Worm (Caenorhabditis elegans) whole organism, L4/young adult: ENCODE measurements around the gene srh-122.

Source experiments
- W03F9.2 ChIP-seq: fragments of 150-350 bp; optimal IDR thresholded peaks from 2 replicates; lab custom pipeline; 2014; ENCODE audit warnings: missing biosample characterization, missing genetic modification characterization
- dao-5 ChIP-seq: sonication (generic microtip); optimal IDR thresholded peaks from 2 replicates; lab custom pipeline; 2016; ENCODE audit warnings: missing genotype, missing genetic modification characterization, moderate library complexity, missing compliant biosample characterization
- him-1 ChIP-seq: sonication (generic microtip); optimal IDR thresholded peaks from 2 replicates; lab custom pipeline; 2016; ENCODE audit warnings: missing genotype, missing genetic modification reagents, missing genetic modification characterization, missing compliant biosample characterization

Gene srh-122

ce11 chrV:15352376-15352775 is 25.4 kb downstream of the srh-122 start, which contains the start of gene srx-58:
srx-58 (plus strand) TSS chrV:15352676.
- TF ChIP-seq W03F9.2 = no peak
- no peak for TF ChIP-seq dao-5 (tag; lab: Kevin White, UChicago)
- TF ChIP-seq him-1 = no peak

ce11 chrV:15350615-15351014 is 27.2 kb downstream of the srh-122 start, which contains the start of gene clec-231:
clec-231 (minus strand) TSS chrV:15350715.
- TF ChIP-seq him-1 = no peak
- TF ChIP-seq W03F9.2 = no peak
- TF ChIP-seq dao-5 (tag; lab: Kevin White, UChicago) = no peak

- no peak for TF ChIP-seq him-1
- no peak for TF ChIP-seq W03F9.2
- no peak for TF ChIP-seq dao-5 (tag; lab: Kevin White, UChicago)
These were observed 28.8 kb downstream of the srh-122 start, which contains the start of gene clec-230 for ce11 chrV:15349044-15349443. clec-230 (minus strand) TSS chrV:15349144.

ce11 chrV:15347292-15347691 is 30.5 kb downstream of the srh-122 start, which contains the start of gene C29F3.3:
C29F3.3 (minus strand) TSS chrV:15347392.
- no peak for TF ChIP-seq W03F9.2
- TF ChIP-seq him-1 = no peak
- no peak for TF ChIP-seq dao-5 (tag; lab: Kevin White, UChicago)

- TF ChIP-seq dao-5 (tag; lab: Kevin White, UChicago) (no peak), him-1 (no peak), W03F9.2 (no peak)
These were observed 33.3 kb downstream of the srh-122 start, which contains the start of gene wrt-8 for ce11 chrV:15344481-15344880. wrt-8 (minus strand) TSS chrV:15344581.

DNA sequence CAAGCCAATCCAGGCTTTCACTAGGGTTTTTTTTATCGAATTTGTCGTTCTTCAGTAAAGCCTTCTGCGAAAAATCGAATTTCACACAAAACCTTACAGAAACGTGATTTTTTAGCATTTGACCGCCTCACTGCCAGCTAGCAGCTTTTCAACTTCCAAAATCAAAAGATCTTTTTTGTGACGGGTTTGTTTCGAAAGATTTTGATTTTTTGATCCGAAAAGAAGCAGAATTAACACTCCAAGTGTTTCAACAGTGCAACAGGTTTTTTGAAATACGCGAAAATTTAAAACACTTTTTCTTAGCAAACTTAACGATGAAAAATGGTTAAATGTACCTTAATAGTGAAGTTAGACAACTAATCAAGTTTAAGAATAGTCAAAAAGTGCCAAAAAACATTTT is 36.4 kb downstream of the srh-122 start, which contains the start of gene clec-229:
clec-229 (minus strand) TSS at position 101 of the 400 bp plus-strand sequence.
- TF ChIP-seq W03F9.2 (no peak), him-1 (no peak), dao-5 (tag; lab: Kevin White, UChicago) (no peak)

DNA sequence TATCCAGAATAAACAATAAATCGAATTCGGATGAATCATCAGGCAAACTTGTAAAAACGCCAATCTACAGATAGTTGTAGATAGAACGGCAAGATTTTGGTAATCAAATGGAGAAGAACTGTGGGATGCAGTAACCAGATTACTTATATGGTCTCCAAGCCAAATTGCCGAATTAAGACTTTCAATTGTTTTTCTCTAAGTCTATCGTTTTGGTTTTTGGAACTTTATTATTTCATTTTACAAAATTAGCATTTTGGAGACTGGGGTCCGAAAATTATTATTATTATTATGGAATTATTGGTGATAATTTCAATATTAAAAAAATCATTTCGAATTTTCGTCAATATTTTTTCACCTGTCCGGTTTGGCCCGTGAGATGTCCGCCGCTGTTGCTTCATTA is 38.4 kb downstream of the srh-122 start, which contains the start of gene clec-228:
clec-228 (minus strand) TSS at position 101 of the 400 bp plus-strand sequence.
- TF ChIP-seq dao-5 (tag; lab: Kevin White, UChicago) (no peak), W03F9.2 (no peak), him-1 (no peak)

DNA sequence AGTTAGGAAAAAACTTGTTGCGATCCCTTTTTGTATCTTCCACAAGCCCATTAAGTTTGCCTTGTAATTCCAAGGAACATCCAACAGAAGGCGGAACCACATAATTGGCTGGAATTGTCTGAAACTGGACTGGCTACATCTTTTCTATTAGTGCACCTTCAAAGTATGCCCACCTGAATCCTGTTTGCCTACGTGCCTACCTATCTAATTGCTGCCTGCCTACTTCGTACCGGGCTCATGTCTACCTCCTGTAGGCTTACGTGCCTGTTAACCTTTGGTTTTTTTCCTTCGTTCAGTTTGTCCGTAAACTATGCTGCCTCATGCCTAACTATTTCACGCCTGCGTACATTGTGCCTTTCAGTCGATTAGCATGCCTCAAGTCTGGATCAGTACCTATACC is 40.4 kb downstream of the srh-122 start, which contains the start of gene wrt-7:
wrt-7 (minus strand) TSS at position 101 of the 400 bp plus-strand sequence.
- TF ChIP-seq W03F9.2 = no peak
- no peak for TF ChIP-seq him-1
- TF ChIP-seq dao-5 (tag; lab: Kevin White, UChicago) = no peak

DNA sequence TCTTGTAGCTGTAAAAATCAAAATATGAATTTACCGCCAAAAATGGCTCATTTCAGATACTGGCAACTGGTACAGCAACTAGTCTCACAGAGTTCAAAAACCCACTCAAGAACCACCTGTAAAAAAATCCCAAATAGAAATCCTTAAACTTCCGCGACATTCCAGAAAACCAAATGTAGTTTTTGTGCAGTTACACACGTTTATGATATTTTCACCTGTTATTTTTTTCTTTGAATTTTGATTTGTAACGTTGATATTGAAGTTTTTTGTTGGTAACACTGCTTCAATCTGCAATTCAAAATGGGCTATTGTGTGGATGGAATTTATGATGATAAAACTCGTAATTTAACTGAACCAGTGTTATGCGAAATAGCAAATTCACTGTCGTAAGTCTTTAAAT is 45.0 kb downstream of the srh-122 start, which contains the start of gene srw-113:
srw-113 (plus strand) TSS at position 301 of the 400 bp plus-strand sequence.
- no peak for TF ChIP-seq him-1
- no peak for TF ChIP-seq W03F9.2
- TF ChIP-seq dao-5 (tag; lab: Kevin White, UChicago) = no peak

ce11 chrV:15330314-15330713 is 47.5 kb downstream of the srh-122 start, which contains the start of gene srh-295:
srh-295 (plus strand) TSS chrV:15330614.
- TF ChIP-seq him-1 (no peak), W03F9.2 (no peak), dao-5 (tag; lab: Kevin White, UChicago) (no peak)

ce11 chrV:15327745-15328447 is 49.9 kb downstream of the srh-122 start, which contains the start of gene ZK1037.6:
ZK1037.6 (minus strand) TSS chrV:15327795.
- TF ChIP-seq W03F9.2 (no peak), dao-5 (tag; lab: Kevin White, UChicago) (no peak), him-1 (no peak)
